Fruit fly (Drosophila melanogaster) whole organism, embryonic: ENCODE measurements around the gene Ca-Ma2d.
A peak's percentile ranks its signal among the peaks of the same experiment; 100 is the strongest.

ENCODE experiments used
- Bteb2 ChIP-seq: fragments of 200-800 bp; sonication (Bioruptor generic); optimal IDR thresholded peaks from 2 replicates; lab custom pipeline; 2016; ENCODE audit warnings: missing biosample characterization, missing genetic modification characterization
- CG10209 ChIP-seq: fragments of 200-800 bp; sonication (Bioruptor generic); optimal IDR thresholded peaks from 3 replicates; lab custom pipeline; 2017; ENCODE audit warnings: missing biosample characterization, mild to moderate bottlenecking, missing genetic modification characterization, missing genetic modification reagents
- CG10462 ChIP-seq: fragments of 200-800 bp; sonication (Bioruptor generic); optimal IDR thresholded peaks from 2 replicates; lab custom pipeline; 2016; ENCODE audit warnings: missing biosample characterization, missing genetic modification characterization
- CG11085 ChIP-seq: fragments of 200-800 bp; sonication (Bioruptor generic); IDR thresholded peaks from 2 replicates; pipeline ENCODE4 v1.3.6; 2022; ENCODE audit warnings: missing biosample characterization, missing genetic modification characterization
- CG12071 ChIP-seq: fragments of 200-800 bp; sonication (Bioruptor generic); optimal IDR thresholded peaks from 3 replicates; lab custom pipeline; 2018; ENCODE audit warnings: missing biosample characterization, mild to moderate bottlenecking, missing genetic modification characterization
- CG12391 ChIP-seq: fragments of 200-800 bp; sonication (Bioruptor generic); optimal IDR thresholded peaks from 3 replicates; lab custom pipeline; 2018; ENCODE audit warnings: missing biosample characterization, mild to moderate bottlenecking, missing genetic modification characterization, moderate library complexity
- CG13123 ChIP-seq: fragments of 200-800 bp; sonication (Bioruptor generic); optimal IDR thresholded peaks from 2 replicates; lab custom pipeline; 2016; ENCODE audit warnings: missing biosample characterization, missing genetic modification characterization
- CG1529 ChIP-seq: fragments of 200-800 bp; sonication (Bioruptor generic); optimal IDR thresholded peaks from 3 replicates; lab custom pipeline; 2018; ENCODE audit warnings: missing biosample characterization, missing genetic modification characterization
- CG1792 ChIP-seq: fragments of 200-800 bp; sonication (Bioruptor generic); optimal IDR thresholded peaks from 2 replicates; lab custom pipeline; 2016; ENCODE audit warnings: missing biosample characterization, missing genetic modification characterization
- CG2678 ChIP-seq: fragments of 200-800 bp; sonication (Bioruptor generic); optimal IDR thresholded peaks from 3 replicates; lab custom pipeline; 2019; ENCODE audit warnings: missing biosample characterization, mild to moderate bottlenecking, missing genetic modification characterization, moderate library complexity
- CG31388 ChIP-seq: fragments of 200-800 bp; sonication (Bioruptor generic); optimal IDR thresholded peaks from 2 replicates; lab custom pipeline; 2016; ENCODE audit warnings: missing biosample characterization, missing genetic modification characterization
- CG32772 ChIP-seq: fragments of 200-800 bp; sonication (Bioruptor generic); IDR thresholded peaks from 2 replicates; pipeline ENCODE4 v1.3.6; 2022; ENCODE audit warnings: missing biosample characterization, missing genetic modification characterization
- CG4854 ChIP-seq: fragments of 200-800 bp; sonication (Bioruptor generic); optimal IDR thresholded peaks from 2 replicates; lab custom pipeline; 2016; ENCODE audit warnings: missing biosample characterization, missing genetic modification characterization, inconsistent platforms
- CG8765 ChIP-seq: fragments of 200-800 bp; sonication (Bioruptor generic); IDR thresholded peaks from 2 replicates; pipeline ENCODE4 v1.3.6; 2022; ENCODE audit warnings: missing biosample characterization, missing genetic modification characterization
- CHES-1-like ChIP-seq: fragments of 200-800 bp; sonication (Bioruptor generic); optimal IDR thresholded peaks from 2 replicates; lab custom pipeline; 2016; ENCODE audit warnings: missing biosample characterization, missing genetic modification characterization
- D19A ChIP-seq: fragments of 200-800 bp; optimal IDR thresholded peaks from 3 replicates; lab custom pipeline; 2019; ENCODE audit warnings: missing biosample characterization, mild to moderate bottlenecking, missing genetic modification characterization, moderate library complexity
- Dek ChIP-seq: fragments of 200-800 bp; sonication (Bioruptor generic); optimal IDR thresholded peaks from 3 replicates; lab custom pipeline; 2019; ENCODE audit warnings: missing biosample characterization, mild to moderate bottlenecking, missing genetic modification characterization, moderate library complexity
- Fer1 ChIP-seq: fragments of 200-800 bp; sonication (Bioruptor generic); optimal IDR thresholded peaks from 2 replicates; lab custom pipeline; 2017; ENCODE audit warnings: missing biosample characterization, mild to moderate bottlenecking, missing genetic modification characterization
- HHEX ChIP-seq: fragments of 200-800 bp; sonication (Bioruptor generic); optimal IDR thresholded peaks from 3 replicates; lab custom pipeline; 2017; ENCODE audit warnings: missing biosample characterization, mild to moderate bottlenecking, missing genetic modification characterization, missing genetic modification reagents
- Hmr ChIP-seq: fragments of 200-800 bp; sonication (Bioruptor generic); optimal IDR thresholded peaks from 3 replicates; lab custom pipeline; 2017; ENCODE audit warnings: mild to moderate bottlenecking, missing biosample characterization, missing genetic modification reagents, missing genetic modification characterization
- Hsf ChIP-seq: fragments of 200-800 bp; sonication (Bioruptor generic); optimal IDR thresholded peaks from 3 replicates; lab custom pipeline; 2016; ENCODE audit warnings: missing biosample characterization, missing genetic modification characterization
- Lhr ChIP-seq: fragments of 200-800 bp; sonication (Bioruptor generic); optimal IDR thresholded peaks from 3 replicates; lab custom pipeline; 2017; ENCODE audit warnings: mild to moderate bottlenecking, missing biosample characterization, missing genetic modification reagents, missing genetic modification characterization
- Mad ChIP-seq: fragments of 200-800 bp; sonication (Bioruptor generic); optimal IDR thresholded peaks from 2 replicates; lab custom pipeline; 2016; ENCODE audit warnings: missing biosample characterization, missing genetic modification characterization
- Neu2 ChIP-seq: fragments of 200-800 bp; sonication (Bioruptor generic); optimal IDR thresholded peaks from 3 replicates; lab custom pipeline; 2016; ENCODE audit warnings: missing biosample characterization, missing genetic modification characterization, borderline replicate concordance
- Nf-YB ChIP-seq: fragments of 200-800 bp; sonication (Bioruptor generic); optimal IDR thresholded peaks from 3 replicates; lab custom pipeline; 2019; ENCODE audit warnings: missing biosample characterization, mild to moderate bottlenecking, missing genetic modification characterization, moderate library complexity
- TFAM ChIP-seq: fragments of 200-800 bp; sonication (Bioruptor generic); optimal IDR thresholded peaks from 2 replicates; lab custom pipeline; 2017; ENCODE audit warnings: missing biosample characterization, missing genetic modification characterization, inconsistent platforms
- Xrp1 ChIP-seq: fragments of 200-800 bp; sonication (Bioruptor generic); IDR thresholded peaks from 2 replicates; pipeline ENCODE4 v1.3.6; 2022; ENCODE audit warnings: missing biosample characterization, missing genetic modification characterization
- aop ChIP-seq: fragments of 200-800 bp; sonication (Bioruptor generic); IDR thresholded peaks from 2 replicates; pipeline ENCODE4 v1.3.6; 2022; ENCODE audit warnings: missing biosample characterization, missing genetic modification characterization
- ara ChIP-seq: fragments of 200-800 bp; sonication (Bioruptor generic); IDR thresholded peaks from 2 replicates; pipeline ENCODE4 v1.3.6; 2022; ENCODE audit warnings: missing biosample characterization, missing genetic modification characterization
- bcd ChIP-seq: fragments of 200-800 bp; sonication (Bioruptor generic); optimal IDR thresholded peaks from 2 replicates; lab custom pipeline; 2017; ENCODE audit warnings: missing biosample characterization, mild to moderate bottlenecking, missing genetic modification characterization
- btn ChIP-seq: fragments of 200-800 bp; sonication (Bioruptor generic); optimal IDR thresholded peaks from 2 replicates; lab custom pipeline; 2016; ENCODE audit warnings: missing biosample characterization, missing genetic modification characterization
- croc ChIP-seq: fragments of 200-800 bp; sonication (Bioruptor generic); conservative IDR thresholded peaks from 3 replicates; pipeline ENCODE4 v1.3.6; 2022; ENCODE audit warnings: missing biosample characterization, missing genetic modification characterization
- dati ChIP-seq: fragments of 200-800 bp; sonication (Bioruptor generic); IDR thresholded peaks from 2 replicates; pipeline ENCODE4 v1.3.6; 2022; ENCODE audit warnings: missing biosample characterization, missing genetic modification characterization
- dysf ChIP-seq: fragments of 200-800 bp; sonication (Bioruptor generic); IDR thresholded peaks from 3 replicates; pipeline ENCODE4 v1.3.6; 2022; ENCODE audit warnings: missing biosample characterization, missing genetic modification characterization
- fd102C ChIP-seq: fragments of 200-800 bp; sonication (Bioruptor generic); optimal IDR thresholded peaks from 2 replicates; lab custom pipeline; 2018; ENCODE audit warnings: missing biosample characterization, mild to moderate bottlenecking, missing genetic modification characterization, moderate library complexity
- fd3F ChIP-seq: fragments of 200-800 bp; sonication (Bioruptor generic); optimal IDR thresholded peaks from 2 replicates; lab custom pipeline; 2018; ENCODE audit warnings: missing biosample characterization, mild to moderate bottlenecking, missing genetic modification characterization, moderate library complexity
- ftz-f1 ChIP-seq: fragments of 200-800 bp; sonication (Bioruptor generic); optimal IDR thresholded peaks from 2 replicates; lab custom pipeline; 2016; ENCODE audit warnings: missing biosample characterization, missing genetic modification characterization
- gem ChIP-seq: fragments of 200-800 bp; sonication (Bioruptor generic); optimal IDR thresholded peaks from 2 replicates; lab custom pipeline; 2019; ENCODE audit warnings: missing biosample characterization, mild to moderate bottlenecking, missing genetic modification characterization, moderate library complexity
- grn ChIP-seq: fragments of 200-800 bp; sonication (Bioruptor generic); optimal IDR thresholded peaks from 3 replicates; lab custom pipeline; 2017; ENCODE audit warnings: missing biosample characterization, missing genetic modification characterization
- hbn ChIP-seq: fragments of 200-800 bp; sonication (Bioruptor generic); IDR thresholded peaks from 2 replicates; pipeline ENCODE4 v1.3.6; 2022; ENCODE audit warnings: missing biosample characterization, missing genetic modification characterization; ENCODE audit not compliant: partially characterized antibody
- onecut ChIP-seq: fragments of 200-800 bp; sonication (Bioruptor generic); IDR thresholded peaks from 2 replicates; pipeline ENCODE4 v1.3.6; 2022; ENCODE audit warnings: missing biosample characterization, missing genetic modification characterization
- p53 ChIP-seq: fragments of 200-800 bp; sonication (Bioruptor generic); optimal IDR thresholded peaks from 2 replicates; lab custom pipeline; 2016; ENCODE audit warnings: missing biosample characterization, missing genetic modification characterization
- pan ChIP-seq, 4 experiments: fragments of >200 bp in 3 of 4; fragments of 200-800 bp in 1 of 4; sonication (Bioruptor generic) in 1 of 4; optimal IDR thresholded peaks in 3 of 4; IDR thresholded peaks in 1 of 4; 2 replicates each; pipeline versions ENCODE4 v1.3.6 to Lab custom; 2017 to 2022; ENCODE audit warnings: missing biosample characterization in 2 of 4, missing genetic modification characterization in 2 of 4, mixed read lengths in 1 of 4
- phol ChIP-seq: fragments of 200-800 bp; sonication (Bioruptor generic); optimal IDR thresholded peaks from 3 replicates; lab custom pipeline; 2018; ENCODE audit warnings: missing biosample characterization, mild to moderate bottlenecking, missing genetic modification characterization, moderate library complexity
- rib ChIP-seq: fragments of 200-800 bp; sonication (Bioruptor generic); IDR thresholded peaks from 2 replicates; pipeline ENCODE4 v1.3.6; 2022; ENCODE audit warnings: missing biosample characterization, missing genetic modification characterization
- stc ChIP-seq: fragments of 200-800 bp; sonication (Bioruptor generic); IDR thresholded peaks from 2 replicates; pipeline ENCODE4 v1.3.6; 2022; ENCODE audit warnings: missing biosample characterization, missing genetic modification characterization
- stwl ChIP-seq: fragments of 200-800 bp; sonication (Bioruptor generic); optimal IDR thresholded peaks from 3 replicates; lab custom pipeline; 2018; ENCODE audit warnings: missing biosample characterization, mild to moderate bottlenecking, missing genetic modification characterization, moderate library complexity
- tin ChIP-seq: fragments of 200-800 bp; sonication (Bioruptor generic); optimal IDR thresholded peaks from 3 replicates; lab custom pipeline; 2016; ENCODE audit warnings: missing biosample characterization, missing genetic modification characterization
- unpg ChIP-seq: fragments of 200-800 bp; sonication (Bioruptor generic); optimal IDR thresholded peaks from 3 replicates; lab custom pipeline; 2018; ENCODE audit warnings: missing biosample characterization, mild to moderate bottlenecking, missing genetic modification characterization, moderate library complexity
- usp ChIP-seq: fragments of >200 bp; optimal IDR thresholded peaks from 2 replicates; lab custom pipeline; 2017; ENCODE audit warnings: missing biosample characterization, missing genetic modification characterization

Ca-Ma2d gene

dm6 chr2L:16270667-16271485, 39.6 kb downstream of the Ca-Ma2d start (continued):
- TF ChIP-seq ftz-f1: no peak
- TF ChIP-seq Neu2 (GFP tag; lab: Kevin White, UChicago): no peak
- no peak for TF ChIP-seq usp (GFP tag; lab: Kevin White, UChicago)
- TF ChIP-seq onecut: no peak
- TF ChIP-seq dysf (GFP tag; lab: Robert Waterston, UW): no peak
- no peak for TF ChIP-seq tin (GFP tag; lab: Kevin White, UChicago)
- TF ChIP-seq fd102C (GFP tag; lab: Kevin White, UChicago): no peak
- no peak for TF ChIP-seq p53 (GFP tag; lab: Kevin White, UChicago)
- peak; percentile 22 for TF ChIP-seq HHEX (GFP tag; lab: Kevin White, UChicago)
- peak; percentile 73 for TF ChIP-seq grn (GFP tag; lab: Kevin White, UChicago)
- TF ChIP-seq pan (optimal IDR thresholded peaks at IDR 0.05; lab: Kevin White, UChicago): no peak
- no peak for TF ChIP-seq pan (GFP tag; optimal IDR thresholded peaks at IDR 0.05 in 1 of 2, IDR thresholded peaks at IDR 0.05 in 1 of 2)
- peak; percentile 15 for TF ChIP-seq unpg (GFP tag; lab: Kevin White, UChicago)
- no peak for TF ChIP-seq CG10462 (GFP tag; lab: Kevin White, UChicago)
- no peak for TF ChIP-seq aop (GFP tag; lab: Robert Waterston, UW)
- TF ChIP-seq croc: no peak
- peak; percentile 46 for TF ChIP-seq bcd (GFP tag; lab: Kevin White, UChicago)
- TF ChIP-seq CG8765 (GFP tag; lab: Robert Waterston, UW): no peak
- TF ChIP-seq Dek (tag; lab: Kevin White, UChicago): no peak
- TF ChIP-seq TFAM (GFP tag; lab: Kevin White, UChicago): no peak
- TF ChIP-seq CG32772: no peak
- TF ChIP-seq dati (GFP tag; lab: Robert Waterston, UW): no peak
- TF ChIP-seq ara: no peak
- peak; percentile 33 for TF ChIP-seq CG10209 (GFP tag; lab: Kevin White, UChicago)
- no peak for TF ChIP-seq fd3F (GFP tag; lab: Kevin White, UChicago)
- TF ChIP-seq Hmr (GFP tag; lab: Kevin White, UChicago): peak; percentile 25
- TF ChIP-seq Xrp1 (GFP tag; lab: Robert Waterston, UW): no peak
- no peak for TF ChIP-seq stc (GFP tag; lab: Robert Waterston, UW)
- TF ChIP-seq Mad (GFP tag; lab: Kevin White, UChicago): no peak
- no peak for TF ChIP-seq Bteb2 (GFP tag; lab: Kevin White, UChicago)
- peak; percentile 66 for TF ChIP-seq gem
- TF ChIP-seq Fer1 (GFP tag; lab: Kevin White, UChicago): no peak
- TF ChIP-seq CG11085 (GFP tag; lab: Robert Waterston, UW): no peak
- no peak for TF ChIP-seq rib (GFP tag; lab: Robert Waterston, UW)
- no peak for TF ChIP-seq CG1792
- TF ChIP-seq CG31388 (GFP tag; lab: Kevin White, UChicago): no peak
- TF ChIP-seq phol (tag; lab: Kevin White, UChicago): peak; percentile 25
- no peak for TF ChIP-seq CG13123 (GFP tag; lab: Kevin White, UChicago)
- no peak for TF ChIP-seq hbn (GFP tag; lab: Robert Waterston, UW)
- no peak for TF ChIP-seq stwl (tag; lab: Kevin White, UChicago)
- TF ChIP-seq CG12071 (GFP tag; lab: Kevin White, UChicago): no peak
- TF ChIP-seq CG1529 (GFP tag; lab: Kevin White, UChicago): no peak
- TF ChIP-seq CG4854 (GFP tag; lab: Kevin White, UChicago): no peak
- TF ChIP-seq D19A (tag; lab: Kevin White, UChicago): no peak
- TF ChIP-seq Lhr: no peak
- peak; percentile 36 for TF ChIP-seq Hsf (GFP tag; lab: Kevin White, UChicago)
- TF ChIP-seq CG2678 (tag; lab: Kevin White, UChicago): peak; percentile 36
- TF ChIP-seq Nf-YB (GFP tag; lab: Kevin White, UChicago): no peak
- no peak for TF ChIP-seq btn
- peak; percentile 35 for TF ChIP-seq CG12391
- peak; percentile 22 for TF ChIP-seq CHES-1-like (GFP tag; lab: Kevin White, UChicago)
